Worm (Caenorhabditis elegans) whole organism, late embryonic: ENCODE data around the gene ztf-13.

ENCODE experiments used
- hlh-15 ChIP-seq: sonication (generic microtip); optimal IDR thresholded peaks from 2 replicates; lab custom pipeline; 2016; ENCODE audit warnings: missing genetic modification characterization, missing compliant biosample characterization
- rnt-1 ChIP-seq: sonication (generic microtip); optimal IDR thresholded peaks from 2 replicates; lab custom pipeline; 2016; ENCODE audit warnings: missing genetic modification characterization, missing compliant biosample characterization
- ttx-3 ChIP-seq: sonication (generic microtip); optimal IDR thresholded peaks from 2 replicates; lab custom pipeline; 2016; ENCODE audit warnings: missing genetic modification reagents, missing genetic modification characterization, missing compliant biosample characterization
- unc-42 ChIP-seq: sonication (generic microtip); optimal IDR thresholded peaks from 2 replicates; lab custom pipeline; 2016; ENCODE audit warnings: missing genotype, missing genetic modification characterization, missing compliant biosample characterization

ztf-13 gene

ce11 chrX:3051315-3051993, 50.5 kb downstream of the ztf-13 start:
- no peak for TF ChIP-seq ttx-3
- TF ChIP-seq unc-42 (tag; lab: Kevin White, UChicago): peak; percentile 82
- no peak for TF ChIP-seq hlh-15 (tag; lab: Kevin White, UChicago)
- no peak for TF ChIP-seq rnt-1 (tag; lab: Kevin White, UChicago)
- TF ChIP-seq, all 69 proteins: peak for 1
